Worm (Caenorhabditis elegans): Measurements from ENCODE around the gene F57B1.9.

DNA sequence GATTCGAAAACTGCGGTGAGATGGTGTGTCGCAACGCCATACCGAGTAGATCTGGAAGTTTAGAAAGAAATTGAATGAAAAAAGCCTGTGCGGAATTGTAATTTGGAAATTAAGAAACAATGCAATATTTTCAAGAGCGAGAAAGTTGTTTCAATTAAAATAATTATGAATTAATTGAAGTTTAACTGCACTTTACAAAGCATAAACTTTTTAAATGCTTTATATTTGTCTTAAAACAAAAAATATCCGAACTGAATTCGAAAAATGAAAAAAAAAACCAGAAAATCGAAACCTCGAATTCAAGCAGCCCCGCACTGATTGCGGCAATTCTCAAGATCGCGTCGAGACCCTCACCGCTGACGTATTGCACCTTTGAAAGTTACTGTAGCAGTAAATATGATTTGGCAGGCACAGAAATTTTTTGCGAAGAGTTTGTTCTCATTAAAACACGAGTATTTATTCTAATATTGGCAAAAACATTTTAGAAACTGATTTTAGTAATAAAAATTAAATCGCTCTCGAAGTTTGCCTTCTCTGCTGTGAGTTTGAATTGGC is 4.2 kb downstream of the F57B1.9 start, which contains the start of gene sun-1:
- TF ChIP-seq tbx-2 (tag; optimal IDR thresholded peaks at IDR 0.05) (no peak), sox-2 (GFP tag; IDR thresholded peaks at IDR 0.05) (no peak), ets-4 (tag; optimal IDR thresholded peaks at IDR 0.05) (no peak), lin-11 (tag; optimal IDR thresholded peaks at IDR 0.05) (no peak), syd-9 (tag; optimal IDR thresholded peaks at IDR 0.05) (no peak), ama-1 (optimal IDR thresholded peaks at IDR 0.05) (no peak), ceh-31 (tag; optimal IDR thresholded peaks at IDR 0.05) (no peak), nfya-1 (tag; optimal IDR thresholded peaks at IDR 0.05) (no peak), pha-4 (tag; optimal IDR thresholded peaks at IDR 0.05) (no peak), unc-42 (tag; optimal IDR thresholded peaks at IDR 0.05) (no peak), Y22D7AL.16 (tag; optimal IDR thresholded peaks at IDR 0.05) (no peak), pha-2 (tag; optimal IDR thresholded peaks at IDR 0.05) (no peak), ref-2 (tag; optimal IDR thresholded peaks at IDR 0.05) (no peak), npax-4 (tag; optimal IDR thresholded peaks at IDR 0.05) (no peak)

All from whole organism, late embryonic.